Worm (Caenorhabditis elegans) whole organism, L2 larva: ENCODE results near the gene F17C11.11.
A peak's percentile ranks its signal among the peaks of the same experiment; 100 is the strongest.

Experiments
- C34F6.9 ChIP-seq: fragments of 150-350 bp; optimal IDR thresholded peaks from 2 replicates; lab custom pipeline; 2014; ENCODE audit warnings: missing biosample characterization, missing genetic modification characterization
- F13H6.1 ChIP-seq: sonication (generic microtip); optimal IDR thresholded peaks from 2 replicates; lab custom pipeline; 2016; ENCODE audit warnings: missing genetic modification characterization, missing compliant biosample characterization
- R02D3.7 ChIP-seq: fragments of 150-350 bp; optimal IDR thresholded peaks from 2 replicates; lab custom pipeline; 2014; ENCODE audit warnings: missing biosample characterization, missing genetic modification characterization
- Y55F3AM.14 ChIP-seq: fragments of 200-800 bp; sonication (Bioruptor generic); optimal IDR thresholded peaks from 2 replicates; lab custom pipeline; 2018; ENCODE audit warnings: mild to moderate bottlenecking, missing genetic modification characterization, missing compliant biosample characterization
- ZK546.5 ChIP-seq: sonication (generic microtip); optimal IDR thresholded peaks from 2 replicates; lab custom pipeline; 2017; ENCODE audit warnings: missing biosample characterization, missing genetic modification characterization
- alr-1 ChIP-seq: fragments of 150-350 bp; optimal IDR thresholded peaks from 2 replicates; lab custom pipeline; 2014; ENCODE audit warnings: missing biosample characterization, missing genetic modification characterization
- aly-2 ChIP-seq: fragments of 150-350 bp; optimal IDR thresholded peaks from 2 replicates; lab custom pipeline; 2014; ENCODE audit warnings: missing biosample characterization, missing genetic modification characterization
- ama-1 ChIP-seq: fragments of 150-350 bp; optimal IDR thresholded peaks from 2 replicates; lab custom pipeline; 2018; ENCODE audit warnings: inconsistent platforms
- blmp-1 ChIP-seq: sonication (generic microtip); optimal IDR thresholded peaks from 2 replicates; lab custom pipeline; 2017; ENCODE audit warnings: missing genetic modification characterization, mild to moderate bottlenecking, missing compliant biosample characterization, antibody characterized with exemption, moderate library complexity; ENCODE audit not compliant: insufficient read depth
- ceh-16 ChIP-seq: fragments of 150-350 bp; optimal IDR thresholded peaks from 2 replicates; lab custom pipeline; 2014; ENCODE audit warnings: missing biosample characterization, missing genetic modification characterization
- ceh-82 ChIP-seq: fragments of 150-350 bp; optimal IDR thresholded peaks from 2 replicates; lab custom pipeline; 2014; ENCODE audit warnings: missing biosample characterization, missing genetic modification characterization
- dmd-4 ChIP-seq: sonication (generic microtip); optimal IDR thresholded peaks from 2 replicates; lab custom pipeline; 2017; ENCODE audit warnings: missing biosample characterization, missing genetic modification characterization
- egl-27 ChIP-seq: sonication (generic microtip); optimal IDR thresholded peaks from 3 replicates; lab custom pipeline; 2017; ENCODE audit warnings: missing biosample characterization, missing genetic modification reagents, missing genetic modification characterization
- elt-1 ChIP-seq: fragments of 150-350 bp; optimal IDR thresholded peaks from 2 replicates; lab custom pipeline; 2014; ENCODE audit warnings: missing biosample characterization, missing genetic modification characterization
- elt-3 ChIP-seq: sonication (generic microtip); optimal IDR thresholded peaks from 2 replicates; lab custom pipeline; 2017; ENCODE audit warnings: missing biosample characterization, missing genetic modification characterization
- fos-1 ChIP-seq: fragments of 150-350 bp; optimal IDR thresholded peaks from 2 replicates; lab custom pipeline; 2014; ENCODE audit warnings: missing biosample characterization, missing genetic modification characterization
- gmeb-1 ChIP-seq: fragments of 150-350 bp; optimal IDR thresholded peaks from 2 replicates; lab custom pipeline; 2014; ENCODE audit warnings: missing biosample characterization, missing genetic modification characterization
- lin-11 ChIP-seq: fragments of 150-350 bp; sonication (generic microtip); optimal IDR thresholded peaks from 2 replicates; lab custom pipeline; 2014; ENCODE audit warnings: missing biosample characterization, missing genetic modification characterization, inconsistent platforms, mixed read lengths
- lin-13 ChIP-seq: fragments of 150-350 bp; optimal IDR thresholded peaks from 2 replicates; lab custom pipeline; 2014; ENCODE audit warnings: missing biosample characterization, missing genetic modification reagents, missing genetic modification characterization
- lin-39 ChIP-seq: fragments of 150-350 bp; optimal IDR thresholded peaks from 2 replicates; lab custom pipeline; 2014; ENCODE audit warnings: missing biosample characterization, missing genetic modification reagents, missing genetic modification characterization
- lsy-2 ChIP-seq, 2 experiments: fragments of 150-350 bp in 1 of 2; sonication (generic microtip) in 1 of 2; optimal IDR thresholded peaks; 2 replicates each; lab custom pipeline; 2014 to 2017; ENCODE audit warnings: missing biosample characterization in 2 of 2, missing genetic modification characterization in 2 of 2
- mab-5 ChIP-seq: fragments of 150-350 bp; optimal IDR thresholded peaks from 2 replicates; lab custom pipeline; 2014; ENCODE audit warnings: missing biosample characterization, missing genetic modification characterization
- mbf-1 ChIP-seq: sonication (generic microtip); optimal IDR thresholded peaks from 2 replicates; lab custom pipeline; 2017; ENCODE audit warnings: missing biosample characterization, missing genetic modification characterization
- mdl-1 ChIP-seq, 2 experiments: fragments of 150-350 bp in 1 of 2; sonication (generic microtip) in 1 of 2; optimal IDR thresholded peaks; 2 replicates each; lab custom pipeline; 2017; ENCODE audit warnings: missing biosample characterization in 2 of 2, missing genetic modification characterization in 2 of 2
- nhr-10 ChIP-seq: sonication (generic microtip); optimal IDR thresholded peaks from 2 replicates; lab custom pipeline; 2017; ENCODE audit warnings: missing biosample characterization, missing genetic modification characterization
- nhr-11 ChIP-seq: fragments of 150-350 bp; optimal IDR thresholded peaks from 2 replicates; lab custom pipeline; 2014; ENCODE audit warnings: missing biosample characterization, missing genetic modification characterization
- nhr-12 ChIP-seq: fragments of 150-350 bp; optimal IDR thresholded peaks from 2 replicates; lab custom pipeline; 2014; ENCODE audit warnings: missing biosample characterization, missing genetic modification characterization
- nhr-129 ChIP-seq: fragments of 150-350 bp; optimal IDR thresholded peaks from 2 replicates; lab custom pipeline; 2014; ENCODE audit warnings: missing biosample characterization, missing genetic modification characterization
- nhr-21 ChIP-seq: fragments of 150-350 bp; optimal IDR thresholded peaks from 2 replicates; lab custom pipeline; 2014; ENCODE audit warnings: missing biosample characterization, missing genetic modification characterization
- nhr-23 ChIP-seq: fragments of 150-350 bp; optimal IDR thresholded peaks from 2 replicates; lab custom pipeline; 2014; ENCODE audit warnings: missing biosample characterization, missing genetic modification reagents, missing genetic modification characterization
- nhr-237 ChIP-seq: fragments of 150-350 bp; optimal IDR thresholded peaks from 2 replicates; lab custom pipeline; 2014; ENCODE audit warnings: missing biosample characterization, missing genetic modification characterization
- nhr-25 ChIP-seq: fragments of 150-350 bp; sonication (generic microtip); optimal IDR thresholded peaks from 3 replicates; lab custom pipeline; 2014; ENCODE audit warnings: missing biosample characterization, missing genetic modification characterization
- nhr-6 ChIP-seq: fragments of 150-350 bp; optimal IDR thresholded peaks from 2 replicates; lab custom pipeline; 2014; ENCODE audit warnings: missing biosample characterization, missing genetic modification characterization
- nhr-77 ChIP-seq: fragments of 150-350 bp; optimal IDR thresholded peaks from 2 replicates; lab custom pipeline; 2014; ENCODE audit warnings: missing biosample characterization, missing genetic modification characterization
- peb-1 ChIP-seq: fragments of 150-350 bp; optimal IDR thresholded peaks from 2 replicates; lab custom pipeline; 2014; ENCODE audit warnings: missing biosample characterization, missing genetic modification characterization
- sem-4 ChIP-seq: fragments of 150-350 bp; optimal IDR thresholded peaks from 2 replicates; lab custom pipeline; 2014; ENCODE audit warnings: missing biosample characterization, missing genetic modification reagents, missing genetic modification characterization
- skn-1 ChIP-seq: sonication (generic microtip); optimal IDR thresholded peaks from 2 replicates; lab custom pipeline; 2017; ENCODE audit warnings: missing biosample characterization, missing genetic modification characterization
- sma-3 ChIP-seq: sonication (generic microtip); optimal IDR thresholded peaks from 2 replicates; lab custom pipeline; 2016; ENCODE audit warnings: missing genetic modification reagents, missing genetic modification characterization, missing compliant biosample characterization
- sma-9 ChIP-seq, 2 experiments: fragments of 150-350 bp in 1 of 2; sonication (generic microtip) in 1 of 2; optimal IDR thresholded peaks; 2 replicates each; lab custom pipeline; 2014 to 2016; ENCODE audit warnings: missing genetic modification characterization in 2 of 2, mild to moderate bottlenecking in 1 of 2, missing biosample characterization in 1 of 2, missing compliant biosample characterization in 1 of 2, missing genetic modification reagents in 1 of 2, moderate library complexity in 1 of 2
- snpc-4 ChIP-seq: fragments of 150-350 bp; optimal IDR thresholded peaks from 2 replicates; lab custom pipeline; 2014; ENCODE audit warnings: missing biosample characterization, missing genetic modification characterization
- unc-39 ChIP-seq: fragments of 150-350 bp; optimal IDR thresholded peaks from 2 replicates; lab custom pipeline; 2014; ENCODE audit warnings: missing biosample characterization, missing genetic modification characterization
- unc-55 ChIP-seq: fragments of 150-350 bp; sonication (generic microtip); optimal IDR thresholded peaks from 3 replicates; lab custom pipeline; 2014; ENCODE audit warnings: missing biosample characterization, missing genetic modification reagents, missing genetic modification characterization
- unc-62 ChIP-seq: fragments of 150-350 bp; optimal IDR thresholded peaks from 2 replicates; lab custom pipeline; 2014; ENCODE audit warnings: missing biosample characterization, missing genetic modification reagents, missing genetic modification characterization
- ztf-1 ChIP-seq: fragments of 200-800 bp; sonication (Bioruptor generic); conservative IDR thresholded peaks from 2 replicates; pipeline ENCODE4 v1.3.6; 2022; ENCODE audit warnings: missing genetic modification characterization, missing compliant biosample characterization
- ztf-11 ChIP-seq: sonication (generic microtip); optimal IDR thresholded peaks from 2 replicates; lab custom pipeline; 2017; ENCODE audit warnings: missing biosample characterization, missing genetic modification characterization
- ztf-4 ChIP-seq: fragments of 150-350 bp; optimal IDR thresholded peaks from 2 replicates; lab custom pipeline; 2014; ENCODE audit warnings: missing biosample characterization, missing genetic modification characterization

The F17C11.11 gene

DNA sequence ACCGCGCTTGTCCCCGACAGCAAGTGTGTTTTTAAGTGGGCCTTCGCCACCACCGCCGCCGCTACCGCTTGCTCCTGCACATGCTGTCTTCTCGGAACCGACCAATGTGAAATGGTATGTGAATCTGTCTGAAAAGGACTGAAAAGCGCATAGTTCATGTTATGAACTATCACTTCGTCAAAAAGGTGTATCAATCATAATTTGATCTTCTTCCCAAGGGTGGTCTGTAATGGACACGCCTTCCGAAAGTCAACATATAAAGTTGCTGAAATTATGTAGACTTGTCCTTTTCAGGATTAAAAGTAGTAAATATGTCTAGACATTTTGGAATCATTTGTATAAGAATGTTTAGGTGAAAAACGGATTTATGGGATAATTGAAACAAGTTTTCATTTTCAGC is 3.5 kb upstream of the F17C11.11 start, which contains the start of gene zip-9:
Gene zip-9 (plus strand): TSS at position 301 of the 400 bp plus-strand sequence.
- TF ChIP-seq F13H6.1 (tag; lab: Kevin White, UChicago) (no peak), mdl-1 (tag; optimal IDR thresholded peaks at IDR 0.05; lab: Kevin White, UChicago) (no peak), peb-1 (no peak), R02D3.7 (no peak), aly-2 (tag; lab: Kevin White, UChicago) (no peak), dmd-4 (tag; lab: Kevin White, UChicago) (no peak), C34F6.9 (tag; lab: Kevin White, UChicago) (no peak), ama-1 (lab: Kevin White, UChicago) (no peak), gmeb-1 (tag; lab: Kevin White, UChicago) (no peak), Y55F3AM.14 (GFP tag; lab: Kevin White, UChicago) (no peak), nhr-10 (tag; lab: Kevin White, UChicago) (no peak), sem-4 (tag; lab: Kevin White, UChicago) (no peak), lin-39 (tag; lab: Kevin White, UChicago) (no peak), ztf-1 (no peak), mbf-1 (tag; lab: Kevin White, UChicago) (no peak), mab-5 (tag; lab: Kevin White, UChicago) (no peak), unc-39 (tag; lab: Kevin White, UChicago) (no peak), nhr-6 (no peak), sma-3 (GFP tag; lab: Kevin White, UChicago) (no peak), nhr-25 (tag; lab: Kevin White, UChicago) (no peak)

ce11 chrV:10941150-10941549 is 2.5 kb upstream of the F17C11.11 start, which contains the start of gene F17C11.26:
Gene F17C11.26, plus strand, starts transcription at chrV:10941450.
- TF ChIP-seq ztf-4 (tag; lab: Kevin White, UChicago) (no peak), lin-13 (GFP tag; lab: Kevin White, UChicago) (no peak), ztf-1 (no peak), ztf-11 (tag; lab: Kevin White, UChicago) (no peak)

ce11 chrV:10940571-10940991 is 2.0 kb upstream of the F17C11.11 start:
- TF ChIP-seq alr-1 (no peak), lsy-2 (tag; optimal IDR thresholded peaks at IDR 0.05; lab: Kevin White, UChicago) (peak in 1 of 2 experiments; percentile 65), nhr-237 (tag; lab: Kevin White, UChicago) (no peak), ceh-82 (tag; lab: Kevin White, UChicago) (no peak), snpc-4 (tag; lab: Kevin White, UChicago) (no peak), ztf-1 (no peak), lin-13 (GFP tag; lab: Kevin White, UChicago) (peak; percentile 39), nhr-77 (no peak), sma-3 (GFP tag; lab: Kevin White, UChicago) (peak; percentile 72), unc-62 (GFP tag; lab: Kevin White, UChicago) (no peak), unc-39 (tag; lab: Kevin White, UChicago) (no peak), nhr-25 (tag; lab: Kevin White, UChicago) (peak; percentile 45), mdl-1 (tag; optimal IDR thresholded peaks at IDR 0.05; lab: Kevin White, UChicago) (peak in 1 of 2 experiments; percentile 24), ceh-16 (tag; lab: Kevin White, UChicago) (no peak), F13H6.1 (tag; lab: Kevin White, UChicago) (peak; percentile 77), skn-1 (tag; lab: Kevin White, UChicago) (peak; percentile 75), egl-27 (tag; lab: Kevin White, UChicago) (peak; percentile 75), Y55F3AM.14 (GFP tag; lab: Kevin White, UChicago) (peak; percentile 77), fos-1 (tag; lab: Kevin White, UChicago) (peak; percentile 74), lin-39 (tag; lab: Kevin White, UChicago) (no peak), gmeb-1 (tag; lab: Kevin White, UChicago) (peak; percentile 62), elt-1 (tag; lab: Kevin White, UChicago) (no peak), blmp-1 (tag; lab: Kevin White, UChicago) (peak; percentile 71), unc-55 (peak; percentile 59), aly-2 (tag; lab: Kevin White, UChicago) (no peak), ztf-4 (tag; lab: Kevin White, UChicago) (peak; percentile 48), mab-5 (tag; lab: Kevin White, UChicago) (no peak), nhr-23 (no peak), elt-3 (tag; lab: Kevin White, UChicago) (no peak), ztf-11 (tag; lab: Kevin White, UChicago) (no peak), C34F6.9 (tag; lab: Kevin White, UChicago) (peak; percentile 75), nhr-12 (tag; lab: Kevin White, UChicago) (no peak), nhr-21 (tag; lab: Kevin White, UChicago) (peak; percentile 56), sem-4 (tag; lab: Kevin White, UChicago) (no peak), mbf-1 (tag; lab: Kevin White, UChicago) (no peak), lin-11 (tag; lab: Kevin White, UChicago) (no peak), nhr-129 (tag; lab: Kevin White, UChicago) (peak; percentile 100), sma-9 (GFP tag; optimal IDR thresholded peaks at IDR 0.05; lab: Kevin White, UChicago) (peak; percentile 67), sma-9 (tag; optimal IDR thresholded peaks at IDR 0.05; lab: Kevin White, UChicago) (no peak), nhr-11 (no peak), R02D3.7 (no peak), nhr-10 (tag; lab: Kevin White, UChicago) (no peak), dmd-4 (tag; lab: Kevin White, UChicago) (no peak), ama-1 (lab: Kevin White, UChicago) (peak; percentile 34), nhr-6 (no peak), ZK546.5 (tag; lab: Kevin White, UChicago) (no peak)
